Worm (Caenorhabditis elegans) whole organism, L4/young adult: ENCODE data around the gene R144.10.

Source experiments
- W03F9.2 ChIP-seq: fragments of 150-350 bp; optimal IDR thresholded peaks from 2 replicates; lab custom pipeline; 2014; ENCODE audit warnings: missing biosample characterization, missing genetic modification characterization
- dao-5 ChIP-seq: sonication (generic microtip); optimal IDR thresholded peaks from 2 replicates; lab custom pipeline; 2016; ENCODE audit warnings: missing genotype, missing genetic modification characterization, moderate library complexity, missing compliant biosample characterization
- him-1 ChIP-seq: sonication (generic microtip); optimal IDR thresholded peaks from 2 replicates; lab custom pipeline; 2016; ENCODE audit warnings: missing genotype, missing genetic modification reagents, missing genetic modification characterization, missing compliant biosample characterization

- TF ChIP-seq W03F9.2 (tag; lab: Kevin White, UChicago), result no peak
- no peak for TF ChIP-seq dao-5 (tag; lab: Kevin White, UChicago)
- TF ChIP-seq him-1 (tag; lab: Kevin White, UChicago), result no peak
Observed at ce11 chrIII:5025136-5025629, 23.1 kb upstream of the R144.10 start.
